Worm (Caenorhabditis elegans) whole organism, early embryonic: ENCODE measurements around the gene K08E4.3.

Source experiments
- B0310.2 ChIP-seq: sonication (generic microtip); optimal IDR thresholded peaks from 2 replicates; lab custom pipeline; 2016; ENCODE audit warnings: mild to moderate bottlenecking, missing genetic modification characterization, missing compliant biosample characterization
- F13C5.2 ChIP-seq: sonication (generic microtip); optimal IDR thresholded peaks from 2 replicates; lab custom pipeline; 2017; ENCODE audit warnings: mild to moderate bottlenecking, missing genetic modification characterization, inconsistent platforms, missing compliant biosample characterization
- aly-1 ChIP-seq: sonication (generic microtip); optimal IDR thresholded peaks from 2 replicates; lab custom pipeline; 2016; ENCODE audit warnings: missing genetic modification characterization, missing compliant biosample characterization
- ama-1 ChIP-seq: fragments of 150-350 bp; optimal IDR thresholded peaks from 2 replicates; lab custom pipeline; 2014
- ceh-13 ChIP-seq: fragments of 200-800 bp; sonication (Bioruptor generic); optimal IDR thresholded peaks from 2 replicates; lab custom pipeline; 2018; ENCODE audit warnings: mild to moderate bottlenecking, missing genetic modification characterization, missing compliant biosample characterization
- ceh-36 ChIP-seq: sonication (generic microtip); optimal IDR thresholded peaks from 2 replicates; lab custom pipeline; 2016; ENCODE audit warnings: missing genetic modification characterization, inconsistent platforms, missing compliant biosample characterization
- ets-7 ChIP-seq: sonication (generic microtip); optimal IDR thresholded peaks from 2 replicates; lab custom pipeline; 2016; ENCODE audit warnings: missing genotype, missing genetic modification characterization, missing compliant biosample characterization
- flt-1 ChIP-seq: fragments of 200-800 bp; sonication (Bioruptor generic); IDR thresholded peaks from 2 replicates; pipeline ENCODE4 v1.3.6; 2022; ENCODE audit warnings: missing genetic modification characterization, missing compliant biosample characterization
- hmbx-1 ChIP-seq: sonication (generic microtip); optimal IDR thresholded peaks from 2 replicates; lab custom pipeline; 2016; ENCODE audit warnings: mild to moderate bottlenecking, missing genetic modification characterization, missing compliant biosample characterization
- hmg-4 ChIP-seq: fragments of 200-800 bp; sonication (Bioruptor generic); optimal IDR thresholded peaks from 2 replicates; lab custom pipeline; 2018; ENCODE audit warnings: mild to moderate bottlenecking, missing genetic modification characterization, missing compliant biosample characterization
- hnd-1 ChIP-seq: sonication (generic microtip); optimal IDR thresholded peaks from 2 replicates; lab custom pipeline; 2016; ENCODE audit warnings: missing genetic modification characterization, missing compliant biosample characterization
- pes-1 ChIP-seq: fragments of 200-800 bp; sonication (Bioruptor generic); IDR thresholded peaks from 2 replicates; pipeline ENCODE4 v1.3.6; 2022; ENCODE audit warnings: missing genetic modification reagents, missing genetic modification characterization, missing compliant biosample characterization
- scrt-1 ChIP-seq: fragments of 200-800 bp; sonication (Bioruptor generic); IDR thresholded peaks from 2 replicates; pipeline ENCODE4 v1.3.6; 2022; ENCODE audit warnings: missing genetic modification characterization, missing compliant biosample characterization
- sea-1 ChIP-seq: fragments of 200-800 bp; sonication (Bioruptor generic); conservative IDR thresholded peaks from 2 replicates; pipeline ENCODE4 v1.3.6; 2022; ENCODE audit warnings: missing genetic modification characterization, missing compliant biosample characterization
- tbx-11 ChIP-seq: fragments of 200-800 bp; sonication (Bioruptor generic); IDR thresholded peaks from 2 replicates; pipeline ENCODE4 v1.3.6; 2022; ENCODE audit warnings: missing genetic modification characterization, missing compliant biosample characterization
- tbx-37 ChIP-seq: fragments of 200-800 bp; sonication (Bioruptor generic); conservative IDR thresholded peaks from 2 replicates; pipeline ENCODE4 v1.3.6; 2022; ENCODE audit warnings: missing genetic modification reagents, missing genetic modification characterization, missing compliant biosample characterization
- tra-4 ChIP-seq: sonication (generic microtip); optimal IDR thresholded peaks from 2 replicates; lab custom pipeline; 2017; ENCODE audit warnings: missing genetic modification characterization, missing compliant biosample characterization

Gene K08E4.3

DNA sequence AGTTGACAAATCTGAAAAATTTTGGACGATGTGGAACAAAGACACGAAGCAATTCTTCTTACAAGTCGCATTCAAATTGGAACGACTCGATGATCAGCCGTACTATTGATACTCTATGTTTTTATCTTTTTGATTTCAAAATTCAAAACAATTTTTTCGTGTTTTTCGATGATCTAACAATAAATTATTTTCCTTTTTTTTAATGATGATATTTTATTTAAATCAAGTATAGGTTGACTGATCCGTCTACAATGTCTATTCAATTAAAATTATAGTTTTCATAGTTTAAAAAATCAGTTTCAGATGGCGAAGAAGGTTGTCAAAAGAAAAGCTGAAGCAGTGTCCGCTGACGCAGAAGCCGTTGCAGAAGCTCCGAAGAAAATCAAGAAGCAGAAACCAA lies 27.6 kb downstream of the K08E4.3 start, which contains the start of gene rbm-34:
Gene rbm-34, plus strand, starts transcription at position 301 of the 400 bp plus-strand sequence.
- TF ChIP-seq pes-1 (GFP tag; lab: Robert Waterston, UW) (no peak), hmg-4 (GFP tag; lab: Kevin White, UChicago) (no peak), sea-1 (GFP tag; lab: Robert Waterston, UW) (no peak), ceh-36 (tag; lab: Kevin White, UChicago) (no peak), tbx-37 (GFP tag; lab: Robert Waterston, UW) (no peak), tbx-11 (GFP tag; lab: Robert Waterston, UW) (no peak), hmbx-1 (tag; lab: Kevin White, UChicago) (no peak), tra-4 (tag; lab: Kevin White, UChicago) (no peak), hnd-1 (no peak), F13C5.2 (tag; lab: Kevin White, UChicago) (no peak), ama-1 (lab: Kevin White, UChicago) (no peak), B0310.2 (tag; lab: Kevin White, UChicago) (no peak), ets-7 (tag; lab: Kevin White, UChicago) (no peak), aly-1 (tag; lab: Kevin White, UChicago) (no peak)

- peak; percentile 68 for TF ChIP-seq F13C5.2 (tag; lab: Kevin White, UChicago)
- peak; percentile 66 for TF ChIP-seq tbx-11 (GFP tag; lab: Robert Waterston, UW)
- TF ChIP-seq scrt-1 (GFP tag; lab: Robert Waterston, UW): peak; percentile 84
- peak; percentile 6 for TF ChIP-seq ets-7 (tag; lab: Kevin White, UChicago)
- 0 out of 2 replicates have a peak, but pooled peaks have one; percentile 25 for TF ChIP-seq tbx-37 (GFP tag; lab: Robert Waterston, UW)
- TF ChIP-seq flt-1 (GFP tag; lab: Robert Waterston, UW): peak; percentile 66; the same call in 1 of the 2 replicates
- peak; percentile 68 for TF ChIP-seq ceh-36 (tag; lab: Kevin White, UChicago)
- peak; percentile 12 for TF ChIP-seq hnd-1
- peak; percentile 29 for TF ChIP-seq hmbx-1 (tag; lab: Kevin White, UChicago)
- TF ChIP-seq tra-4 (tag; lab: Kevin White, UChicago): peak; percentile 67
- peak; percentile 74 for TF ChIP-seq hmg-4 (GFP tag; lab: Kevin White, UChicago)
- TF ChIP-seq aly-1 (tag; lab: Kevin White, UChicago): peak; percentile 85
- no peak for TF ChIP-seq ama-1 (lab: Kevin White, UChicago)
- TF ChIP-seq ceh-13 (GFP tag; lab: Kevin White, UChicago): peak; percentile 55
- peak; percentile 86 for TF ChIP-seq pes-1 (GFP tag; lab: Robert Waterston, UW)
- peak; percentile 61 for TF ChIP-seq B0310.2 (tag; lab: Kevin White, UChicago)
- TF ChIP-seq sea-1 (GFP tag; lab: Robert Waterston, UW): peak; percentile 76
These were observed 29.0 kb downstream of the K08E4.3 start for ce11 chrIV:12086498-12086897.

DNA sequence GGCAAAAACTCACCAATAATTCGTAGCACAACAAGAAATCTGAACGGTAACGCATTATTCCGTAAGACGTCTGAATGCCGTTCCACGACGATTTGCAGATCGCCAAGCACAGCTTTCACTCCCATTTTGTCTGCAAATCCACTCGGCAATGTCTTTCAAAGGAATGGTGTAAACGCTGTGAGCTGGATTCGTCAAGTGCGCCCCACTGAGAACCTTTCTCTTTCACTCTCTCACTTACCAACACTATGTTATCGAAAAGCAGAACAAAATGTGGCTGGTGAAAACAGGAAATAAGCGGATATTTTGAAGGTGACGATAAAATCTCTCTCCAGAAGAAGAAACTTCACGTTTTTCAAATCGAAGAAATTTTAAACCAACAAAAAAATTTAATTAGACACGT lies 31.4 kb downstream of the K08E4.3 start:
- no peak for TF ChIP-seq ceh-36 (tag; lab: Kevin White, UChicago)
- peak; percentile 39 for TF ChIP-seq ama-1 (lab: Kevin White, UChicago)

- TF ChIP-seq scrt-1 (GFP tag; lab: Robert Waterston, UW): no peak
- no peak for TF ChIP-seq aly-1 (tag; lab: Kevin White, UChicago)
These were observed 32.0 kb downstream of the K08E4.3 start, which contains the start of gene F11A10.6 for ce11 chrIV:12089551-12089950. F11A10.6 (minus strand) TSS chrIV:12089651.

DNA sequence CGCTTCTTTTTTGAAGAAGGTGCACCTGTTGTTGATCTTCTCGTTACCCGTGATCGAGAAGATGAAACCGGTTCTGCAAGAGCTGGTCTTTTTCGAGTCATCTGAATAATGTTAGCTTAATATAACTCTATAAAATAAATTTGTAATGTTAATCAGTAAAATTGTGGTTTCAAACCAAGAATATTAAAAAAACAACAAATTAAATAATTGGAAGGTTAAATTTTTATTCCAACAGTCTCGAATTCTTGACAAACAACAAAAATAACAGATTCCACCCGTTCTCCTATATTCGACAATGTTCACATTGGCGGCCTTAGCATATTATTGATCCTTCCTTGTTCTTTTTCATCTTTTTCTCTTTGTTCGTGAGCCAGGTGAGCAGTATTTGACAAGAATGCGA lies 34.6 kb downstream of the K08E4.3 start, which contains the start of gene mig-32:
Gene mig-32, minus strand, starts transcription at position 101 of the 400 bp plus-strand sequence.
- TF ChIP-seq hmbx-1 (tag; lab: Kevin White, UChicago) (no peak), scrt-1 (GFP tag; lab: Robert Waterston, UW) (no peak), ets-7 (tag; lab: Kevin White, UChicago) (no peak), pes-1 (GFP tag; lab: Robert Waterston, UW) (no peak), F13C5.2 (tag; lab: Kevin White, UChicago) (no peak), ceh-36 (tag; lab: Kevin White, UChicago) (no peak), hmg-4 (GFP tag; lab: Kevin White, UChicago) (no peak), hnd-1 (no peak), tbx-37 (GFP tag; lab: Robert Waterston, UW) (no peak), tbx-11 (GFP tag; lab: Robert Waterston, UW) (no peak)

DNA sequence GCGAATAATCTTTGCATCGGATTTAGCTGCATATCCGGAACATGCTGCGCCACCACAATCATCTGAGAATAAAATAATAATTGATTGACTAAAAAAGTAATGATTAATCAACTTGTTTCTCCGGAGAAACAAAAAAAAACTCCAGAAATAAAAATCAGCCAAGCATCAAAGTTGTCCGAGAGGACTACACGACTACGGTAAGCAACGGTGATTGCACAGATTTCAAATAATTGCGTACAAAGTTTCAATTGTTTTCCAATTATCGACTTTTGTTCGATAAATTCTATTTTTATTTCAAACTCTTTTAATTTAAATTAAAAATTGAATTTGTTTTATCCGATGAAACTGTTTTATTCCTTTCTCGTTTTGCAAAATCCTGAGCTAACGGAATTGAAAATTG lies 35.8 kb downstream of the K08E4.3 start, which contains the start of gene cpsf-4:
Gene cpsf-4, minus strand, starts transcription at position 62 of the 400 bp plus-strand sequence.
- TF ChIP-seq hmbx-1 (tag; lab: Kevin White, UChicago) (no peak), ama-1 (lab: Kevin White, UChicago) (no peak), ceh-13 (GFP tag; lab: Kevin White, UChicago) (no peak), scrt-1 (GFP tag; lab: Robert Waterston, UW) (no peak), ceh-36 (tag; lab: Kevin White, UChicago) (no peak), sea-1 (GFP tag; lab: Robert Waterston, UW) (no peak), hmg-4 (GFP tag; lab: Kevin White, UChicago) (no peak), tbx-37 (GFP tag; lab: Robert Waterston, UW) (no peak), aly-1 (tag; lab: Kevin White, UChicago) (no peak), tra-4 (tag; lab: Kevin White, UChicago) (no peak), flt-1 (GFP tag; lab: Robert Waterston, UW) (no peak), pes-1 (GFP tag; lab: Robert Waterston, UW) (no peak), F13C5.2 (tag; lab: Kevin White, UChicago) (no peak), tbx-11 (GFP tag; lab: Robert Waterston, UW) (no peak), B0310.2 (tag; lab: Kevin White, UChicago) (no peak), hnd-1 (no peak), ets-7 (tag; lab: Kevin White, UChicago) (no peak)

DNA sequence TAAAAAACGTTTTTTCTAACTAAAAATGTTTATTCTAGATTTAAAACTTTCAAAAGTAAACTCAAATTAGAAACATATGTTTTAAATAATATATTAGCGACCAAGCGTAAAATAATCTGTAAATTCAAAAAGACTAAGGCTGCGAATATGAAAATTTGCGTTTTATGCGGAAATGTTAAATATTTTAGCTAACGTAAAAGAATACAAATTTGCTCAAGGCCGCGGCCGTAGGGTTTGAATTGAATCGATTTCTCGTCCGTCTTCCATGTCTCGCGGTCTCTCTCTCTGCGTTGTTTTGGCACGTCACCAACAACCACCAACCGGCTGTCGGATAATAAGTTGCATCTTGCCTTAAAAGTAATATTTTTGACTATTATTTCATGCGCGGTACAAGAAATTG lies 36.3 kb downstream of the K08E4.3 start, which contains the start of gene F11A10.5:
Gene F11A10.5, plus strand, starts transcription at position 301 of the 400 bp plus-strand sequence.
- TF ChIP-seq B0310.2 (tag; lab: Kevin White, UChicago): no peak
- TF ChIP-seq sea-1 (GFP tag; lab: Robert Waterston, UW): no peak
- no peak for TF ChIP-seq pes-1 (GFP tag; lab: Robert Waterston, UW)
- no peak for TF ChIP-seq ceh-36 (tag; lab: Kevin White, UChicago)
- no peak for TF ChIP-seq scrt-1 (GFP tag; lab: Robert Waterston, UW)
- TF ChIP-seq aly-1 (tag; lab: Kevin White, UChicago): no peak
- TF ChIP-seq tbx-11 (GFP tag; lab: Robert Waterston, UW): no peak
- TF ChIP-seq ets-7 (tag; lab: Kevin White, UChicago): no peak
- TF ChIP-seq flt-1 (GFP tag; lab: Robert Waterston, UW): no peak
- TF ChIP-seq hmbx-1 (tag; lab: Kevin White, UChicago): no peak
- TF ChIP-seq ceh-13 (GFP tag; lab: Kevin White, UChicago): no peak
- TF ChIP-seq hnd-1: no peak
- no peak for TF ChIP-seq tra-4 (tag; lab: Kevin White, UChicago)
